Worm (Caenorhabditis elegans) whole organism, late embryonic: ENCODE measurements around the gene marc-1.

Source experiments
- ama-1 ChIP-seq: fragments of 150-350 bp; optimal IDR thresholded peaks from 2 replicates; lab custom pipeline; 2014
- hlh-6 ChIP-seq: sonication (generic microtip); optimal IDR thresholded peaks from 2 replicates; lab custom pipeline; 2016; ENCODE audit warnings: missing genotype, missing genetic modification characterization, missing compliant biosample characterization
- lin-11 ChIP-seq: fragments of 200-800 bp; sonication (Bioruptor generic); optimal IDR thresholded peaks from 2 replicates; lab custom pipeline; 2018; ENCODE audit warnings: mild to moderate bottlenecking, missing genetic modification characterization, missing compliant biosample characterization
- mec-3 ChIP-seq: sonication (generic microtip); optimal IDR thresholded peaks from 2 replicates; lab custom pipeline; 2016; ENCODE audit warnings: borderline replicate concordance, missing genetic modification characterization, missing compliant biosample characterization
- nhr-232 ChIP-seq: sonication (generic microtip); optimal IDR thresholded peaks from 2 replicates; lab custom pipeline; 2016; ENCODE audit warnings: missing genetic modification characterization, missing compliant biosample characterization
- syd-9 ChIP-seq: sonication (generic microtip); optimal IDR thresholded peaks from 2 replicates; lab custom pipeline; 2016; ENCODE audit warnings: mild to moderate bottlenecking, missing genetic modification characterization, moderate library complexity, missing compliant biosample characterization

ce11 chrV:9758437-9758836 lies 18.9 kb downstream of the marc-1 start:
- TF ChIP-seq hlh-6 (tag; lab: Kevin White, UChicago) (no peak), ama-1 (lab: Kevin White, UChicago) (no peak), nhr-232 (tag; lab: Kevin White, UChicago) (no peak), syd-9 (no peak), mec-3 (tag; lab: Kevin White, UChicago) (no peak), lin-11 (tag; lab: Kevin White, UChicago) (no peak)
